Worm (Caenorhabditis elegans): ENCODE measurements around the gene irld-23.

The irld-23 gene

ce11 chrX:17045529-17045928 lies 35.0 kb downstream of the irld-23 start, which contains the start of gene C30G4.2:
Gene C30G4.2 (minus strand): TSS chrX:17045629.
- TF ChIP-seq nhr-10 (tag; optimal IDR thresholded peaks at IDR 0.05): no peak
- no peak for TF ChIP-seq ceh-32 (tag; optimal IDR thresholded peaks at IDR 0.05; ENCODE audit: poor library complexity)

- TF ChIP-seq nhr-42 (GFP tag; IDR thresholded peaks at IDR 0.05) (no peak), ztf-11 (tag; optimal IDR thresholded peaks at IDR 0.05) (no peak), mxl-3 (GFP tag; optimal IDR thresholded peaks at IDR 0.05) (peak; percentile 39), ceh-20 (GFP tag; IDR thresholded peaks at IDR 0.05) (no peak), hlh-11 (tag; optimal IDR thresholded peaks at IDR 0.05) (peak; percentile 44), dmd-8 (GFP tag; IDR thresholded peaks at IDR 0.05) (peak; percentile 52; the same call in 1 of the 2 replicates), nhr-102 (tag; optimal IDR thresholded peaks at IDR 0.05) (no peak), php-3 (GFP tag; IDR thresholded peaks at IDR 0.05) (no peak), lin-1 (GFP tag; IDR thresholded peaks at IDR 0.05) (no peak), nhr-11 (tag; optimal IDR thresholded peaks at IDR 0.05) (peak; percentile 83), ceh-44 (GFP tag; IDR thresholded peaks at IDR 0.05) (no peak), aha-1 (tag) (peak; percentile 38), hlh-30 (tag; optimal IDR thresholded peaks at IDR 0.05; ENCODE audit: insufficient read depth) (peak; percentile 27), ceh-32 (tag; optimal IDR thresholded peaks at IDR 0.05; ENCODE audit: poor library complexity) (no peak), lir-3 (tag; optimal IDR thresholded peaks at IDR 0.05) (no peak)
These were observed 37.5 kb downstream of the irld-23 start, which contains the start of gene F35B3.7 for ce11 chrX:17042946-17043345. Gene F35B3.7 (minus strand): TSS chrX:17043078.

ce11 chrX:17041571-17041970 lies 38.9 kb downstream of the irld-23 start:
- TF ChIP-seq dve-1 (tag; optimal IDR thresholded peaks at IDR 0.05; ENCODE audit: insufficient read depth) (no peak), daf-16 (GFP tag; optimal IDR thresholded peaks at IDR 0.05) (peak in 1 of 2 experiments; percentile 53), daf-16 (tag; optimal IDR thresholded peaks at IDR 0.05) (no peak), lin-13 (GFP tag; optimal IDR thresholded peaks at IDR 0.05) (no peak), F26F4.8 (GFP tag; conservative IDR thresholded peaks at IDR 0.05) (no peak), hlh-30 (tag; optimal IDR thresholded peaks at IDR 0.05; ENCODE audit: insufficient read depth) (no peak), tra-1 (GFP tag; IDR thresholded peaks at IDR 0.05) (no peak), set-16 (GFP tag; IDR thresholded peaks at IDR 0.05) (no peak), unc-62 (GFP tag; optimal IDR thresholded peaks at IDR 0.05 in 1 of 2) (peak in 1 of 2 experiments; percentile 97), unc-62 (tag; optimal IDR thresholded peaks at IDR 0.05) (no peak), rbr-2 (tag; optimal IDR thresholded peaks at IDR 0.05) (no peak), nhr-237 (tag; optimal IDR thresholded peaks at IDR 0.05) (no peak), nhr-28 (tag; optimal IDR thresholded peaks at IDR 0.05) (no peak), ctbp-1 (GFP tag; IDR thresholded peaks at IDR 0.05) (no peak)

ce11 chrX:17038616-17039015 lies 41.9 kb downstream of the irld-23 start:
- TF ChIP-seq lsy-2 (tag; optimal IDR thresholded peaks at IDR 0.05): no peak
- TF ChIP-seq spr-1 (tag; optimal IDR thresholded peaks at IDR 0.05): no peak
- TF ChIP-seq ceh-28 (tag; optimal IDR thresholded peaks at IDR 0.05): no peak
- no peak for TF ChIP-seq Y48G9A.11 (GFP tag; IDR thresholded peaks at IDR 0.05)
- no peak for TF ChIP-seq nhr-111 (GFP tag; optimal IDR thresholded peaks at IDR 0.05)
- no peak for TF ChIP-seq ceh-20 (GFP tag; IDR thresholded peaks at IDR 0.05)
- TF ChIP-seq hmg-1.1 (GFP tag; IDR thresholded peaks at IDR 0.05): no peak
- TF ChIP-seq ceh-62 (tag; optimal IDR thresholded peaks at IDR 0.05): no peak

- TF ChIP-seq lin-15B (tag; optimal IDR thresholded peaks at IDR 0.05) (no peak), saeg-2 (GFP tag; IDR thresholded peaks at IDR 0.05) (no peak), unc-39 (tag; optimal IDR thresholded peaks at IDR 0.05) (no peak), ama-1 (optimal IDR thresholded peaks at IDR 0.05) (no peak), T26A8.4 (GFP tag; IDR thresholded peaks at IDR 0.05) (no peak), spr-3 (GFP tag; optimal IDR thresholded peaks at IDR 0.05) (no peak), unc-62 (GFP tag; optimal IDR thresholded peaks at IDR 0.05 in 1 of 2) (peak in 1 of 2 experiments; percentile 65), unc-62 (tag; optimal IDR thresholded peaks at IDR 0.05) (no peak), unc-130 (GFP tag; optimal IDR thresholded peaks at IDR 0.05) (no peak), nhr-48 (tag; optimal IDR thresholded peaks at IDR 0.05) (no peak), nhr-28 (tag; optimal IDR thresholded peaks at IDR 0.05) (peak; percentile 3), dve-1 (tag; optimal IDR thresholded peaks at IDR 0.05; ENCODE audit: insufficient read depth) (no peak), duxl-1 (tag; optimal IDR thresholded peaks at IDR 0.05; ENCODE audit: poor library complexity) (no peak), hif-1 (tag; optimal IDR thresholded peaks at IDR 0.05) (no peak), vab-7 (GFP tag; IDR thresholded peaks at IDR 0.05) (no peak)
These were observed 45.7 kb downstream of the irld-23 start for ce11 chrX:17034773-17035172.
